Worm (Caenorhabditis elegans): Measurements from ENCODE around the gene cng-1.

The cng-1 gene

ce11 chrV:15058965-15059364 lies 27.7 kb upstream of the cng-1 start:
- TF ChIP-seq lin-39 (tag; optimal IDR thresholded peaks at IDR 0.05) (no peak), elt-3 (tag; optimal IDR thresholded peaks at IDR 0.05) (no peak), crh-2 (tag; optimal IDR thresholded peaks at IDR 0.05) (no peak), snpc-4 (tag; optimal IDR thresholded peaks at IDR 0.05) (no peak), fos-1 (tag; optimal IDR thresholded peaks at IDR 0.05) (no peak), lin-11 (tag; optimal IDR thresholded peaks at IDR 0.05) (no peak), R02D3.7 (tag; optimal IDR thresholded peaks at IDR 0.05) (no peak), ceh-82 (tag; optimal IDR thresholded peaks at IDR 0.05) (no peak), sma-9 (GFP tag; optimal IDR thresholded peaks at IDR 0.05) (no peak), sma-9 (tag; optimal IDR thresholded peaks at IDR 0.05) (no peak), ama-1 (optimal IDR thresholded peaks at IDR 0.05) (no peak), unc-55 (GFP tag; optimal IDR thresholded peaks at IDR 0.05) (no peak), zag-1 (tag; optimal IDR thresholded peaks at IDR 0.05) (no peak), lsy-2 (tag; optimal IDR thresholded peaks at IDR 0.05) (no peak), sma-3 (GFP tag; optimal IDR thresholded peaks at IDR 0.05) (no peak), F13H6.1 (tag; optimal IDR thresholded peaks at IDR 0.05) (no peak), mbf-1 (tag; optimal IDR thresholded peaks at IDR 0.05) (no peak), sem-4 (tag; optimal IDR thresholded peaks at IDR 0.05) (no peak), unc-62 (GFP tag; optimal IDR thresholded peaks at IDR 0.05) (no peak)

- no peak for TF ChIP-seq nhr-77 (tag; optimal IDR thresholded peaks at IDR 0.05)
- no peak for TF ChIP-seq ztf-4 (tag; optimal IDR thresholded peaks at IDR 0.05)
- TF ChIP-seq gmeb-1 (tag; optimal IDR thresholded peaks at IDR 0.05), result no peak
- TF ChIP-seq lin-11 (tag; optimal IDR thresholded peaks at IDR 0.05), result no peak
- TF ChIP-seq nhr-12 (tag; optimal IDR thresholded peaks at IDR 0.05), result no peak
- no peak for TF ChIP-seq sma-9 (GFP tag; optimal IDR thresholded peaks at IDR 0.05)
- no peak for TF ChIP-seq sma-9 (tag; optimal IDR thresholded peaks at IDR 0.05)
- TF ChIP-seq nhr-129 (tag; optimal IDR thresholded peaks at IDR 0.05), result no peak
- no peak for TF ChIP-seq blmp-1 (tag; optimal IDR thresholded peaks at IDR 0.05; ENCODE audit: insufficient read depth)
Measured at ce11 chrV:15058423-15058822, 27.1 kb upstream of the cng-1 start.

- TF ChIP-seq fos-1 (tag; optimal IDR thresholded peaks at IDR 0.05) (no peak), lin-39 (tag; optimal IDR thresholded peaks at IDR 0.05) (no peak)
Measured at ce11 chrV:15057724-15058123, 26.5 kb upstream of the cng-1 start.

- TF ChIP-seq lsy-2 (tag; optimal IDR thresholded peaks at IDR 0.05) (no peak), blmp-1 (tag; optimal IDR thresholded peaks at IDR 0.05; ENCODE audit: insufficient read depth) (no peak), ceh-82 (tag; optimal IDR thresholded peaks at IDR 0.05) (no peak), nhr-129 (tag; optimal IDR thresholded peaks at IDR 0.05) (no peak), unc-62 (GFP tag; optimal IDR thresholded peaks at IDR 0.05) (no peak), nhr-23 (tag; optimal IDR thresholded peaks at IDR 0.05) (no peak)
Measured at ce11 chrV:15056346-15056839, 25.1 kb upstream of the cng-1 start.

- TF ChIP-seq alr-1 (tag; optimal IDR thresholded peaks at IDR 0.05) (no peak), aly-2 (tag; optimal IDR thresholded peaks at IDR 0.05) (no peak), mab-5 (tag; optimal IDR thresholded peaks at IDR 0.05) (no peak), nhr-12 (tag; optimal IDR thresholded peaks at IDR 0.05) (no peak), ceh-82 (tag; optimal IDR thresholded peaks at IDR 0.05) (no peak), unc-62 (GFP tag; optimal IDR thresholded peaks at IDR 0.05) (no peak), nhr-6 (tag; optimal IDR thresholded peaks at IDR 0.05) (no peak), ztf-1 (GFP tag; conservative IDR thresholded peaks at IDR 0.05) (no peak), dmd-4 (tag; optimal IDR thresholded peaks at IDR 0.05) (no peak), R02D3.7 (tag; optimal IDR thresholded peaks at IDR 0.05) (no peak), gmeb-1 (tag; optimal IDR thresholded peaks at IDR 0.05) (no peak), zag-1 (tag; optimal IDR thresholded peaks at IDR 0.05) (no peak), unc-39 (tag; optimal IDR thresholded peaks at IDR 0.05) (no peak), sem-4 (tag; optimal IDR thresholded peaks at IDR 0.05) (no peak)
Measured at ce11 chrV:15055873-15056272, 24.6 kb upstream of the cng-1 start, which contains the start of gene C25D7.16. Gene C25D7.16, plus strand, starts transcription at chrV:15056173.

- TF ChIP-seq nhr-23 (tag; optimal IDR thresholded peaks at IDR 0.05) (no peak), mbf-1 (tag; optimal IDR thresholded peaks at IDR 0.05) (no peak), elt-1 (tag; optimal IDR thresholded peaks at IDR 0.05) (no peak), unc-39 (tag; optimal IDR thresholded peaks at IDR 0.05) (no peak), dmd-4 (tag; optimal IDR thresholded peaks at IDR 0.05) (no peak), nhr-237 (tag; optimal IDR thresholded peaks at IDR 0.05) (no peak), nhr-25 (tag; optimal IDR thresholded peaks at IDR 0.05) (no peak), unc-55 (GFP tag; optimal IDR thresholded peaks at IDR 0.05) (no peak), fos-1 (tag; optimal IDR thresholded peaks at IDR 0.05) (no peak), aly-2 (tag; optimal IDR thresholded peaks at IDR 0.05) (no peak), nhr-77 (tag; optimal IDR thresholded peaks at IDR 0.05) (no peak), blmp-1 (tag; optimal IDR thresholded peaks at IDR 0.05; ENCODE audit: insufficient read depth) (no peak), peb-1 (tag; optimal IDR thresholded peaks at IDR 0.05) (no peak)
Measured at ce11 chrV:15054733-15055132, 23.5 kb upstream of the cng-1 start.
